Worm (Caenorhabditis elegans) whole organism, L4/young adult: ENCODE data around the gene F01E11.18.

Experiments used
- W03F9.2 ChIP-seq: fragments of 150-350 bp; optimal IDR thresholded peaks from 2 replicates; lab custom pipeline; 2014; ENCODE audit warnings: missing biosample characterization, missing genetic modification characterization
- dao-5 ChIP-seq: sonication (generic microtip); optimal IDR thresholded peaks from 2 replicates; lab custom pipeline; 2016; ENCODE audit warnings: missing genotype, missing genetic modification characterization, moderate library complexity, missing compliant biosample characterization
- him-1 ChIP-seq: sonication (generic microtip); optimal IDR thresholded peaks from 2 replicates; lab custom pipeline; 2016; ENCODE audit warnings: missing genotype, missing genetic modification reagents, missing genetic modification characterization, missing compliant biosample characterization

- TF ChIP-seq dao-5 (tag; lab: Kevin White, UChicago) (no peak), him-1 (tag; lab: Kevin White, UChicago) (no peak), W03F9.2 (tag; lab: Kevin White, UChicago) (no peak)
Measured at ce11 chrX:7037998-7038397, 48.6 kb downstream of the F01E11.18 start.
